Worm (Caenorhabditis elegans): ENCODE results near the gene rpb-4.

- no peak for TF ChIP-seq lin-35 (GFP tag; optimal IDR thresholded peaks at IDR 0.05)
- TF ChIP-seq hsf-1 (GFP tag; IDR thresholded peaks at IDR 0.05): no peak
- no peak for TF ChIP-seq efl-1 (GFP tag; optimal IDR thresholded peaks at IDR 0.05)
- TF ChIP-seq lag-1 (GFP tag; IDR thresholded peaks at IDR 0.05): no peak
- no peak for TF ChIP-seq sdz-38 (tag; optimal IDR thresholded peaks at IDR 0.05)
- TF ChIP-seq pha-4 (tag; optimal IDR thresholded peaks at IDR 0.05): no peak
- no peak for TF ChIP-seq athp-1 (tag; optimal IDR thresholded peaks at IDR 0.05)
- TF ChIP-seq rcor-1 (GFP tag; IDR thresholded peaks at IDR 0.05): no peak
- no peak for TF ChIP-seq somi-1 (GFP tag; optimal IDR thresholded peaks at IDR 0.05)
- no peak for TF ChIP-seq B0261.1 (tag; optimal IDR thresholded peaks at IDR 0.05)
- no peak for TF ChIP-seq attf-3 (GFP tag; conservative IDR thresholded peaks at IDR 0.05)
Observed at ce11 chrII:7420157-7420556, 45.9 kb downstream of the rpb-4 start.

Measured in whole organism, young adult.